Fruit fly (Drosophila melanogaster): ENCODE data around the gene CG3748.

The CG3748 gene

DNA sequence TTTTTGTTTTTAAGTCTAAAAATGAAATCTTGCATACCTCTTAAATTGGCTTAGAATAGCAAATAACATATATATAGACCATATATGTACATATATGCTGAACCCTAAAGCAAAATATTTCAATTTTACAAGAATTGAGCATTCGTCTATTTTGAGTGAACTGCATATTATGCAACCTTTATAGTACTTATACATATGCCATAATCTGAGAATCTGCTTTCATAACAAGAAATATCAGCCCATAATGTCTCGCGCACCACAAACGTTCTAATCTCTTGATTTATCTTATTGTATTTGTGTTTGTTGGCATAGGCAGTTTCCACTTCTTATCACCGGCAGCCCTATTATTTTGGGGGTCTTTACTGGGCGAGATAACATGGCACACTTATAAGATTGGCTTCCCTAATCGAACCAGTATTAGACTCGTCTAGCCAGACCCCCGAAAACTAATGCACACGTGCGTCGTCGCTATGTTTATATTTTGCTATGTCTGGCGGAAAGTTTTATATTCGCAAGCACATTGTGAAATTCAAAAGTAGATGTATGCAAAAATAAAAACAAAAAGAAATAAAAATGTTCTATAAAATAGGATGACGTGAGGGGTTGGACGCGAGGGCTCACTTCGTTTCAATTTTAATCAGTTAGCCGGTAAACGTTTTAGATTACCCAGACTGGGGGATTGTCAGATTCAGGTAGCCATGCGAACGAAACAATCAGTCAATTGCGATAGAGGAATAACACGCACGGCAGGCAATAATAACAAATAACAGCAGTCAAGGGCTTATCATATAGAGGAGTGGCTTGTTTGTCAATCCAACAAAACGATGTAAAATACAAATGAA, 46.5 kb downstream of the CG3748 start:
- TF ChIP-seq CTCF (optimal IDR thresholded peaks at IDR 0.05) (no peak), CG8478 (optimal IDR thresholded peaks at IDR 0.05) (no peak)

Data from S2 (cell line).